Worm (Caenorhabditis elegans) whole organism, L1 larva: Measurements from ENCODE around the gene Y37A1A.2.

ENCODE experiments used
- ceh-82 ChIP-seq, 3 experiments: fragments of 150-350 bp in 1 of 3; sonication (generic microtip) in 2 of 3; optimal IDR thresholded peaks; 2 replicates each; lab custom pipeline; 2014 to 2017; ENCODE audit warnings: missing biosample characterization in 3 of 3, missing genetic modification characterization in 3 of 3
- ceh-90 ChIP-seq: sonication (generic microtip); optimal IDR thresholded peaks from 2 replicates; lab custom pipeline; 2016; ENCODE audit warnings: missing genetic modification characterization, missing compliant biosample characterization
- ces-1 ChIP-seq: fragments of 150-350 bp; optimal IDR thresholded peaks from 2 replicates; lab custom pipeline; 2014; ENCODE audit warnings: missing biosample characterization, missing genetic modification reagents, missing genetic modification characterization
- fkh-10 ChIP-seq: sonication (generic microtip); optimal IDR thresholded peaks from 2 replicates; lab custom pipeline; 2017; ENCODE audit warnings: missing biosample characterization, missing genetic modification reagents, missing genetic modification characterization
- fkh-4 ChIP-seq: sonication (generic microtip); optimal IDR thresholded peaks from 2 replicates; lab custom pipeline; 2016; ENCODE audit warnings: missing compliant biosample characterization, missing genetic modification characterization, borderline replicate concordance
- nhr-84 ChIP-seq: sonication (generic microtip); optimal IDR thresholded peaks from 2 replicates; lab custom pipeline; 2017; ENCODE audit warnings: missing biosample characterization, missing genetic modification characterization
- skn-1 ChIP-seq: fragments of 150-350 bp; optimal IDR thresholded peaks from 2 replicates; lab custom pipeline; 2014; ENCODE audit warnings: missing biosample characterization, missing genetic modification characterization
- xbp-1 ChIP-seq: sonication (generic microtip); optimal IDR thresholded peaks from 2 replicates; lab custom pipeline; 2016; ENCODE audit warnings: missing genetic modification characterization, missing compliant biosample characterization

DNA sequence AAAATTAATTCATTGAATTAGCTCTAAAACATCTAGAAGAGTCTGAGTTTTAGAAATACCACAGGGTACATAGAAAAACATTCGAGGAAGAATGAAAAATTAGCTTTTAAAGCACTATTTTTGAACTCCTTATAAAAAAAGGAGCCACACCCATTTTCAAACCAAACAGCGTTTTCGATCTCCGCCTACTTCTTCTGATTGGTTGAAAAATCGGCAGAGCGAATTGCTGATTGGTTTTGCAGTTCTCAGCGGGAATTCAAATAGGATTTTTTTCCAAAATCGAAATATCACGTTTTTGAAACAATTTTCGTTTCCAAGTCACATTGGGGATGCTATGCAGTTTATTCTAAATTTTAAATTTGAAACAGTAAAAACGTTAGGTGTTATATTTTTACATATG is 34.7 kb downstream of the Y37A1A.2 start:
- TF ChIP-seq fkh-10 (GFP tag; lab: Kevin White, UChicago) (no peak), nhr-84 (tag; lab: Kevin White, UChicago) (no peak), ceh-90 (tag; lab: Kevin White, UChicago) (no peak), skn-1 (tag; lab: Kevin White, UChicago) (no peak), fkh-4 (tag; lab: Kevin White, UChicago) (no peak), ces-1 (GFP tag; lab: Kevin White, UChicago) (no peak), ceh-82 (tag; optimal IDR thresholded peaks at IDR 0.05; lab: Kevin White, UChicago) (no peak), xbp-1 (no peak)
